Worm (Caenorhabditis elegans) whole organism, L4 larva: Measurements from ENCODE around the gene H14A12.3.
A peak's percentile ranks its signal among the peaks of the same experiment; 100 is the strongest.

ENCODE experiments used
- F37D6.2 ChIP-seq: sonication (generic microtip); optimal IDR thresholded peaks from 2 replicates; lab custom pipeline; 2016; ENCODE audit warnings: mild to moderate bottlenecking, missing genetic modification characterization, missing compliant biosample characterization
- T20F7.1 ChIP-seq: fragments of 200-800 bp; sonication (Bioruptor generic); optimal IDR thresholded peaks from 2 replicates; lab custom pipeline; 2018; ENCODE audit warnings: mild to moderate bottlenecking, missing genetic modification characterization, missing compliant biosample characterization
- T26A8.4 ChIP-seq: fragments of 200-800 bp; sonication (Bioruptor generic); IDR thresholded peaks from 2 replicates; pipeline ENCODE4 v1.3.6; 2022; ENCODE audit warnings: missing genetic modification characterization, missing compliant biosample characterization
- ZK337.2 ChIP-seq: fragments of 200-800 bp; sonication (Bioruptor generic); IDR thresholded peaks from 2 replicates; pipeline ENCODE4 v1.3.6; 2022; ENCODE audit warnings: missing genetic modification reagents, missing genetic modification characterization, missing compliant biosample characterization
- aha-1 ChIP-seq: fragments of 150-350 bp; peaks from one replicate; lab custom pipeline; 2014; ENCODE audit warnings: missing biosample characterization, missing genetic modification characterization
- aly-2 ChIP-seq: sonication (generic microtip); optimal IDR thresholded peaks from 2 replicates; lab custom pipeline; 2018; ENCODE audit warnings: missing biosample characterization, missing genetic modification characterization
- ama-1 ChIP-seq: fragments of 150-350 bp; optimal IDR thresholded peaks from 2 replicates; lab custom pipeline; 2014; ENCODE audit warnings: inconsistent platforms, mixed read lengths
- daf-16 ChIP-seq, 3 experiments: sonication (generic microtip); optimal IDR thresholded peaks; 2 replicates each; lab custom pipeline; 2016 to 2017; ENCODE audit warnings: missing genetic modification characterization in 3 of 3, missing genetic modification reagents in 3 of 3, mild to moderate bottlenecking in 2 of 3, missing compliant biosample characterization in 2 of 3, missing biosample characterization in 1 of 3, moderate library complexity in 1 of 3
- hif-1 ChIP-seq, 2 experiments: sonication (generic microtip); optimal IDR thresholded peaks; 2 replicates each; lab custom pipeline; 2016 to 2017; ENCODE audit warnings: missing compliant biosample characterization in 2 of 2, missing genetic modification characterization in 2 of 2, missing genetic modification reagents in 2 of 2, missing genotype in 2 of 2, mild to moderate bottlenecking in 1 of 2
- hlh-11 ChIP-seq: fragments of 200-800 bp; sonication (Bioruptor generic); optimal IDR thresholded peaks from 2 replicates; lab custom pipeline; 2018; ENCODE audit warnings: mild to moderate bottlenecking, missing genetic modification characterization, missing compliant biosample characterization
- mep-1 ChIP-seq: fragments of 150-350 bp; sonication (generic microtip); optimal IDR thresholded peaks from 3 replicates; lab custom pipeline; 2014; ENCODE audit warnings: missing biosample characterization, missing genetic modification characterization
- mes-2 ChIP-seq: sonication (generic microtip); optimal IDR thresholded peaks from 2 replicates; lab custom pipeline; 2016; ENCODE audit warnings: missing genotype, mild to moderate bottlenecking, missing genetic modification characterization, missing compliant biosample characterization; ENCODE audit not compliant: poor library complexity, severe bottlenecking
- nhr-10 ChIP-seq: fragments of 150-350 bp; optimal IDR thresholded peaks from 2 replicates; lab custom pipeline; 2014; ENCODE audit warnings: missing biosample characterization, missing genetic modification characterization
- nhr-102 ChIP-seq: sonication (generic microtip); optimal IDR thresholded peaks from 2 replicates; lab custom pipeline; 2016; ENCODE audit warnings: mild to moderate bottlenecking, missing genetic modification characterization, moderate library complexity, missing compliant biosample characterization
- nhr-28 ChIP-seq: fragments of 150-350 bp; optimal IDR thresholded peaks from 2 replicates; lab custom pipeline; 2014; ENCODE audit warnings: missing biosample characterization, missing genetic modification characterization
- nhr-42 ChIP-seq: fragments of 200-800 bp; sonication (Bioruptor generic); IDR thresholded peaks from 2 replicates; pipeline ENCODE4 v1.3.6; 2022; ENCODE audit warnings: missing genetic modification characterization, missing compliant biosample characterization
- pqm-1 ChIP-seq: sonication (generic microtip); optimal IDR thresholded peaks from 2 replicates; lab custom pipeline; 2017; ENCODE audit warnings: missing biosample characterization, missing genetic modification characterization
- tra-1 ChIP-seq: fragments of 200-800 bp; sonication (Bioruptor generic); IDR thresholded peaks from 2 replicates; pipeline ENCODE4 v1.3.6; 2022; ENCODE audit warnings: missing genetic modification reagents, missing genetic modification characterization, missing compliant biosample characterization
- unc-39 ChIP-seq: sonication (generic microtip); optimal IDR thresholded peaks from 2 replicates; lab custom pipeline; 2017; ENCODE audit warnings: missing biosample characterization, missing genetic modification characterization
- unc-62 ChIP-seq, 3 experiments: fragments of 150-350 bp in 1 of 3; sonication (generic microtip); optimal IDR thresholded peaks in 2 of 3; peaks in 1 of 3; 1 replicate in 1 of 3; 2 replicates in 2 of 3; lab custom pipeline; 2014 to 2017; ENCODE audit warnings: missing biosample characterization in 3 of 3, missing genetic modification characterization in 3 of 3, missing genetic modification reagents in 3 of 3, missing genotype in 1 of 3
- ztf-7 ChIP-seq: fragments of 150-350 bp; optimal IDR thresholded peaks from 2 replicates; lab custom pipeline; 2014; ENCODE audit warnings: missing biosample characterization, missing genetic modification characterization

The H14A12.3 gene

DNA sequence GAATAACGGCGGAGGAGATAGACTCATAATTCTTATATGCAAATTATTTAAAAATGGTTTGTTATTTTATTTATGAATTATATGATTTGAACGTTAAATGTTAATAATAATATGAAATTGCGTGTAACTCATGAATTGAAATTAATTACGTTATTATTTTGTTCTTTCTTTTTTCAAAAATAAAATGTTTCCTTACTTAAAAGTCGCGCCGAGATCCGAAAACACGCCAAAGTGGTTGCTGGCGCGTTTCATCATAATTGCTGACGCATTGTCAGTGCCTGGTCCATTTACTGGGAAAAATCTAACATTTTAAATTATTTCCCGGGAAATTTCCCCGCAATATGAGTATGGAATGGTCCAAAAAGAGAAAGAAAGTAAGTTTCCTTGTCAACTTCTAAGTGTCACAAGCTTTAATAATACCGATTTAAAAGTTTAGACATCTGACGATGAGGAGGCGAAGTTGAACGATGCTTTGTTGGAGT lies 35.9 kb downstream of the H14A12.3 start, which contains the start of the genes C07H6.9 and sap-140 (continued):
- TF ChIP-seq T26A8.4 (GFP tag; lab: Robert Waterston, UW): peak; percentile 61
- TF ChIP-seq hlh-11 (tag; lab: Kevin White, UChicago): peak; percentile 62
- peak; percentile 61 for TF ChIP-seq T20F7.1
- peak; percentile 36 for TF ChIP-seq nhr-28
- TF ChIP-seq ztf-7 (tag; lab: Kevin White, UChicago): peak; percentile 48
- peak; percentile 72 for TF ChIP-seq mep-1 (tag; lab: Kevin White, UChicago)
- TF ChIP-seq daf-16 (GFP tag; optimal IDR thresholded peaks at IDR 0.05; lab: Kevin White, UChicago): peak in 1 of 2 experiments; percentile 15
- TF ChIP-seq daf-16 (tag; optimal IDR thresholded peaks at IDR 0.05; lab: Kevin White, UChicago): peak; percentile 47
- peak; percentile 66 for TF ChIP-seq nhr-102 (tag; lab: Kevin White, UChicago)
- TF ChIP-seq mes-2: peak; percentile 90
- peak in 1 of 2 experiments; percentile 34 for TF ChIP-seq hif-1 (tag; optimal IDR thresholded peaks at IDR 0.05; lab: Kevin White, UChicago)

DNA sequence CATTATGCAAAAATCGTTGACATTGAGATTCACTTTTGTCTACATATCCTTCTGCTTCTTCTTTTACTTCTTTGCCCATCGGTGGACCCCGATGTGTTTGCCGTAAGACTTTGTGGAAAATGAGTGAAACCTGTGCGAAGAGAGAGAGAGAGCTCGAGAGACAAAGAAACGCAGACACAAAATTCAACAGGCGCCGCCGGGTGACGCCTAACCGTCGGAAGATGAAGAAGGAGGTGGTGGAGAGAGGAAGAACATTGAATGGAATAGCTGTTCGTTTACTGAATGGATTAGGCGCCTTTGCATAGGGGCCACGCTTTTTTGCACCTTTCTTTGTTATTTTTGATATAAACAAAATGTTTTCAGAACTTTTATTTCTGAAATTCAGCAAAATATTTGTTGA lies 43.4 kb downstream of the H14A12.3 start:
- TF ChIP-seq aly-2 (tag; lab: Kevin White, UChicago) (no peak), aha-1 (tag; lab: Kevin White, UChicago) (peak; percentile 70), ZK337.2 (no peak), nhr-10 (tag; lab: Kevin White, UChicago) (no peak), T20F7.1 (no peak), nhr-42 (no peak), ama-1 (lab: Kevin White, UChicago) (no peak), F37D6.2 (no peak)

DNA sequence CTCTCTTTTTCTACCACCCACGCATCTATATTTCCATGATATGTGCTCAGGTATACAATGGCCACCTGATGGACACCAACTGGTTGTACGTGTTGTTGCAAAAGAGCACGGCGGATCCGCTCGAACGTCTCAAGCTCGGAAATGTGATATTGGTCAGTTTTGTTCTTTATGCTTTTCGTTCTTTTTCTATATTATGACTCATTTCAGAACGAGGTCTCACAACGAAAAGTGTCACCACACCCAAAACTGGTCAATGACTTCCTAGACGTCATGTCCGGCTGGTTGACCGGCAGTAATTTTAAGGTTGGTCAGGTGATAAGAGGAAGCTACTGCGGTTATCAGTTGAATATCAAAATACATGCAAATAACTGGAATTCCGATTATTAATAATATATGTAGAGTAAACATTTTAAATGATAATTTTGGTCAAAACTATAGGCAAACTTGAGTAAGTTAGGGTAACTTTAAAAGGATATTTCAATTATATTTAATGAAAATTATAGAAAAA lies 44.6 kb downstream of the H14A12.3 start, which contains the start of gene cls-1:
cls-1 (plus strand) TSS at position 51 of the 508 bp plus-strand sequence.
- TF ChIP-seq hlh-11 (tag; lab: Kevin White, UChicago) (peak; percentile 34), unc-62 (GFP tag; optimal IDR thresholded peaks at IDR 0.05 in 1 of 2; lab: Kevin White, UChicago) (peak in 1 of 2 experiments; percentile 53), unc-62 (tag; optimal IDR thresholded peaks at IDR 0.05; lab: Kevin White, UChicago) (no peak), unc-39 (no peak), pqm-1 (tag; lab: Kevin White, UChicago) (peak; percentile 16), tra-1 (GFP tag; lab: Robert Waterston, UW) (no peak)
